Fruit fly (Drosophila melanogaster) whole organism, embryonic: ENCODE results near the gene Spn85F.

Experiments used
- Atf-2 ChIP-seq: fragments of 200-800 bp; sonication (Bioruptor generic); optimal IDR thresholded peaks from 2 replicates; lab custom pipeline; 2016; ENCODE audit warnings: missing biosample characterization, missing genetic modification characterization
- CG10366 ChIP-seq: fragments of 200-800 bp; sonication (Bioruptor generic); IDR thresholded peaks from 2 replicates; pipeline ENCODE4 v1.3.6; 2022; ENCODE audit warnings: missing biosample characterization, missing genetic modification characterization
- CG10431 ChIP-seq: fragments of 200-800 bp; sonication (Bioruptor generic); optimal IDR thresholded peaks from 3 replicates; lab custom pipeline; 2018; ENCODE audit warnings: missing biosample characterization, mild to moderate bottlenecking, missing genetic modification characterization
- CG11504 ChIP-seq: fragments of 200-800 bp; sonication (Bioruptor generic); optimal IDR thresholded peaks from 3 replicates; lab custom pipeline; 2019; ENCODE audit warnings: missing biosample characterization, mild to moderate bottlenecking, missing genetic modification characterization, moderate library complexity
- CG11695 ChIP-seq: fragments of 200-800 bp; sonication (Bioruptor generic); IDR thresholded peaks from 3 replicates; pipeline ENCODE4 v1.3.6; 2022; ENCODE audit warnings: missing biosample characterization, missing genetic modification characterization
- CG11696 ChIP-seq: fragments of 200-800 bp; sonication (Bioruptor generic); IDR thresholded peaks from 2 replicates; pipeline ENCODE4 v1.3.6; 2022; ENCODE audit warnings: missing biosample characterization, missing genetic modification characterization
- CG12659 ChIP-seq: fragments of 200-800 bp; sonication (Bioruptor generic); optimal IDR thresholded peaks from 3 replicates; lab custom pipeline; 2017; ENCODE audit warnings: mild to moderate bottlenecking, missing biosample characterization, missing genetic modification reagents, missing genetic modification characterization
- CG13624 ChIP-seq: fragments of 200-800 bp; sonication (Bioruptor generic); optimal IDR thresholded peaks from 2 replicates; lab custom pipeline; 2016; ENCODE audit warnings: missing biosample characterization, missing genetic modification characterization
- CG17385 ChIP-seq: fragments of 200-800 bp; sonication (Bioruptor generic); optimal IDR thresholded peaks from 3 replicates; lab custom pipeline; 2018; ENCODE audit warnings: missing biosample characterization, mild to moderate bottlenecking, missing genetic modification characterization
- CG1792 ChIP-seq: fragments of 200-800 bp; sonication (Bioruptor generic); optimal IDR thresholded peaks from 2 replicates; lab custom pipeline; 2016; ENCODE audit warnings: missing biosample characterization, missing genetic modification characterization
- CG18599 ChIP-seq: fragments of 200-800 bp; sonication (Bioruptor generic); optimal IDR thresholded peaks from 3 replicates; lab custom pipeline; 2017; ENCODE audit warnings: missing biosample characterization, missing genetic modification characterization, mild to moderate bottlenecking, moderate library complexity, missing genetic modification reagents
- CG2199 ChIP-seq: fragments of 200-800 bp; sonication (Bioruptor generic); IDR thresholded peaks from 3 replicates; pipeline ENCODE4 v1.3.6; 2022; ENCODE audit warnings: missing biosample characterization, missing genetic modification characterization
- CG2202 ChIP-seq: fragments of 200-800 bp; sonication (Bioruptor generic); optimal IDR thresholded peaks from 2 replicates; lab custom pipeline; 2018; ENCODE audit warnings: missing biosample characterization, mild to moderate bottlenecking, missing genetic modification characterization
- CG31224 ChIP-seq: fragments of 200-800 bp; sonication (Bioruptor generic); IDR thresholded peaks from 2 replicates; pipeline ENCODE4 v1.3.6; 2022; ENCODE audit warnings: missing biosample characterization, missing genetic modification characterization
- CG8089 ChIP-seq: fragments of 200-800 bp; sonication (Bioruptor generic); optimal IDR thresholded peaks from 3 replicates; lab custom pipeline; 2016; ENCODE audit warnings: missing biosample characterization, missing genetic modification characterization
- CHES-1-like ChIP-seq: fragments of 200-800 bp; sonication (Bioruptor generic); optimal IDR thresholded peaks from 2 replicates; lab custom pipeline; 2016; ENCODE audit warnings: missing biosample characterization, missing genetic modification characterization
- Dek ChIP-seq: fragments of 200-800 bp; sonication (Bioruptor generic); optimal IDR thresholded peaks from 3 replicates; lab custom pipeline; 2019; ENCODE audit warnings: missing biosample characterization, mild to moderate bottlenecking, missing genetic modification characterization, moderate library complexity
- Dfd ChIP-seq, 2 experiments: fragments of >200 bp; optimal IDR thresholded peaks; 2 replicates each; lab custom pipeline; 2017; ENCODE audit warnings: missing biosample characterization in 2 of 2, missing genetic modification characterization in 2 of 2
- Gug ChIP-seq: fragments of 200-800 bp; sonication (Bioruptor generic); IDR thresholded peaks from 4 replicates; pipeline ENCODE4 v1.3.6; 2022; ENCODE audit warnings: missing biosample characterization, missing genetic modification characterization
- HmgD ChIP-seq: fragments of 200-800 bp; sonication (Bioruptor generic); optimal IDR thresholded peaks from 3 replicates; lab custom pipeline; 2016; ENCODE audit warnings: missing biosample characterization, missing genetic modification characterization
- Stat92E ChIP-seq, 3 experiments: fragments of >200 bp in 2 of 3; fragments of 200-800 bp in 1 of 3; sonication (Bioruptor generic) in 1 of 3; optimal IDR thresholded peaks; 2 replicates each; lab custom pipeline; 2017 to 2019; ENCODE audit warnings: missing biosample characterization in 3 of 3, missing genetic modification characterization in 3 of 3, mild to moderate bottlenecking in 1 of 3, moderate library complexity in 1 of 3
- Trl ChIP-seq, 3 experiments: fragments of >200 bp in 2 of 3; fragments of 200-800 bp in 1 of 3; sonication (Bioruptor generic) in 1 of 3; optimal IDR thresholded peaks; 2 replicates in 1 of 3; 3 replicates in 2 of 3; lab custom pipeline; 2016 to 2017; ENCODE audit warnings: missing biosample characterization in 1 of 3, missing genetic modification characterization in 1 of 3
- Usf ChIP-seq: fragments of 200-800 bp; sonication (Bioruptor generic); optimal IDR thresholded peaks from 2 replicates; lab custom pipeline; 2017; ENCODE audit warnings: missing genotype, missing biosample characterization, missing genetic modification characterization
- ab ChIP-seq: fragments of 200-800 bp; sonication (Bioruptor generic); optimal IDR thresholded peaks from 2 replicates; lab custom pipeline; 2016; ENCODE audit warnings: missing biosample characterization, missing genetic modification characterization
- ap ChIP-seq: fragments of 200-800 bp; sonication (Bioruptor generic); IDR thresholded peaks from 2 replicates; pipeline ENCODE4 v1.3.6; 2022; ENCODE audit warnings: missing biosample characterization, missing genetic modification characterization
- az2 ChIP-seq: fragments of 200-800 bp; sonication (Bioruptor generic); optimal IDR thresholded peaks from 3 replicates; lab custom pipeline; 2016; ENCODE audit warnings: missing biosample characterization, missing genetic modification characterization
- crp ChIP-seq, 2 experiments: fragments of 200-800 bp; sonication (Bioruptor generic); optimal IDR thresholded peaks; 2 replicates in 1 of 2; 3 replicates in 1 of 2; lab custom pipeline; 2017; ENCODE audit warnings: missing biosample characterization in 2 of 2, missing genetic modification characterization in 2 of 2, mild to moderate bottlenecking in 1 of 2, moderate library complexity in 1 of 2
- dan ChIP-seq: fragments of 200-800 bp; sonication (Bioruptor generic); IDR thresholded peaks from 2 replicates; pipeline ENCODE4 v1.3.6; 2022; ENCODE audit warnings: missing biosample characterization, missing genetic modification characterization
- dysf ChIP-seq: fragments of 200-800 bp; sonication (Bioruptor generic); IDR thresholded peaks from 3 replicates; pipeline ENCODE4 v1.3.6; 2022; ENCODE audit warnings: missing biosample characterization, missing genetic modification characterization
- ems ChIP-seq: fragments of 200-800 bp; sonication (Bioruptor generic); optimal IDR thresholded peaks from 3 replicates; lab custom pipeline; 2016; ENCODE audit warnings: missing biosample characterization, missing genetic modification characterization
- esg ChIP-seq: fragments of 200-800 bp; sonication (Bioruptor generic); conservative IDR thresholded peaks from 2 replicates; pipeline ENCODE4 v1.3.6; 2022; ENCODE audit warnings: missing biosample characterization, missing genetic modification characterization
- ewg ChIP-seq: fragments of 200-800 bp; sonication (Bioruptor generic); optimal IDR thresholded peaks from 3 replicates; lab custom pipeline; 2017; ENCODE audit warnings: mild to moderate bottlenecking, missing biosample characterization, missing genetic modification reagents, missing genetic modification characterization
- fru ChIP-seq: fragments of >200 bp; optimal IDR thresholded peaks from 2 replicates; lab custom pipeline; 2017
- gce ChIP-seq: fragments of 200-800 bp; sonication (Bioruptor generic); IDR thresholded peaks from 3 replicates; pipeline ENCODE4 v1.3.6; 2022; ENCODE audit warnings: missing biosample characterization, missing genetic modification characterization
- hth ChIP-seq: fragments of >200 bp; optimal IDR thresholded peaks from 2 replicates; lab custom pipeline; 2017; ENCODE audit warnings: inconsistent platforms
- kay ChIP-seq: fragments of 200-800 bp; sonication (Bioruptor generic); optimal IDR thresholded peaks from 2 replicates; lab custom pipeline; 2016; ENCODE audit warnings: missing biosample characterization, missing genetic modification characterization
- lola ChIP-seq, 3 experiments: fragments of >200 bp in 2 of 3; fragments of 200-800 bp in 1 of 3; sonication (Bioruptor generic) in 1 of 3; optimal IDR thresholded peaks; 2 replicates each; lab custom pipeline; 2017 to 2019; ENCODE audit warnings: missing biosample characterization in 3 of 3, missing genetic modification characterization in 3 of 3, mild to moderate bottlenecking in 1 of 3, moderate library complexity in 1 of 3
- oc ChIP-seq: fragments of 200-800 bp; sonication (Bioruptor generic); optimal IDR thresholded peaks from 2 replicates; lab custom pipeline; 2018; ENCODE audit warnings: missing biosample characterization, mild to moderate bottlenecking, missing genetic modification characterization, moderate library complexity
- pan ChIP-seq, 4 experiments: fragments of >200 bp in 3 of 4; fragments of 200-800 bp in 1 of 4; sonication (Bioruptor generic) in 1 of 4; optimal IDR thresholded peaks in 3 of 4; IDR thresholded peaks in 1 of 4; 2 replicates each; pipeline versions ENCODE4 v1.3.6 to Lab custom; 2017 to 2022; ENCODE audit warnings: missing biosample characterization in 2 of 4, missing genetic modification characterization in 2 of 4, mixed read lengths in 1 of 4
- pfk ChIP-seq: fragments of 200-800 bp; sonication (Bioruptor generic); optimal IDR thresholded peaks from 2 replicates; lab custom pipeline; 2018; ENCODE audit warnings: missing biosample characterization, mild to moderate bottlenecking, missing genetic modification characterization, moderate library complexity
- phol ChIP-seq: fragments of 200-800 bp; sonication (Bioruptor generic); optimal IDR thresholded peaks from 3 replicates; lab custom pipeline; 2018; ENCODE audit warnings: missing biosample characterization, mild to moderate bottlenecking, missing genetic modification characterization, moderate library complexity
- psq ChIP-seq: fragments of 200-800 bp; sonication (Bioruptor generic); optimal IDR thresholded peaks from 2 replicates; lab custom pipeline; 2017; ENCODE audit warnings: missing biosample characterization, missing genetic modification characterization
- pum ChIP-seq: fragments of 200-800 bp; sonication (Bioruptor generic); optimal IDR thresholded peaks from 2 replicates; lab custom pipeline; 2016; ENCODE audit warnings: missing biosample characterization, missing genetic modification characterization
- repo ChIP-seq: fragments of 200-800 bp; sonication (Bioruptor generic); optimal IDR thresholded peaks from 2 replicates; lab custom pipeline; 2016; ENCODE audit warnings: missing biosample characterization, missing genetic modification characterization
- row ChIP-seq: fragments of 200-800 bp; sonication (Bioruptor generic); IDR thresholded peaks from 3 replicates; pipeline ENCODE4 v1.3.6; 2022; ENCODE audit warnings: missing biosample characterization, missing genetic modification characterization
- run ChIP-seq: fragments of 200-800 bp; sonication (Bioruptor generic); optimal IDR thresholded peaks from 3 replicates; lab custom pipeline; 2018; ENCODE audit warnings: missing biosample characterization, mild to moderate bottlenecking, missing genetic modification characterization
- sob ChIP-seq: fragments of 200-800 bp; sonication (Bioruptor generic); IDR thresholded peaks from 2 replicates; pipeline ENCODE4 v1.3.6; 2022; ENCODE audit warnings: missing biosample characterization, missing genetic modification characterization
- tup ChIP-seq: fragments of 200-800 bp; sonication (Bioruptor generic); optimal IDR thresholded peaks from 2 replicates; lab custom pipeline; 2016; ENCODE audit warnings: missing biosample characterization, mild to moderate bottlenecking, missing genetic modification characterization, moderate library complexity
- yki ChIP-seq: fragments of >200 bp; optimal IDR thresholded peaks from 3 replicates; lab custom pipeline; 2018

The Spn85F gene

dm6 chr3R:10024032-10024712, 27.2 kb downstream of the Spn85F start (continued):
- TF ChIP-seq az2 (peak; percentile 13), ap (GFP tag; lab: Robert Waterston, UW) (no peak), HmgD (GFP tag; lab: Kevin White, UChicago) (no peak), CG11695 (GFP tag; lab: Robert Waterston, UW) (peak; percentile 41; the same call in 1 of the 3 replicates), pan (optimal IDR thresholded peaks at IDR 0.05; lab: Kevin White, UChicago) (no peak), pan (GFP tag; optimal IDR thresholded peaks at IDR 0.05 in 1 of 2, IDR thresholded peaks at IDR 0.05 in 1 of 2) (peak in 1 of 2 experiments; percentile 54), phol (tag; lab: Kevin White, UChicago) (no peak), dan (GFP tag; lab: Robert Waterston, UW) (no peak), fru (lab: Kevin White, UChicago) (no peak), pfk (GFP tag; lab: Kevin White, UChicago) (no peak), repo (GFP tag; lab: Kevin White, UChicago) (peak; percentile 26), CG2199 (GFP tag; lab: Robert Waterston, UW) (no peak), run (peak; percentile 1), lola (GFP tag; optimal IDR thresholded peaks at IDR 0.05; lab: Kevin White, UChicago) (no peak), CG12659 (GFP tag; lab: Kevin White, UChicago) (peak; percentile 34), CG10431 (no peak), CG1792 (GFP tag; lab: Kevin White, UChicago) (peak; percentile 20), CG18599 (GFP tag; lab: Kevin White, UChicago) (peak; percentile 87), tup (GFP tag; lab: Kevin White, UChicago) (no peak), sob (GFP tag; lab: Robert Waterston, UW) (peak; percentile 67), dysf (GFP tag; lab: Robert Waterston, UW) (peak; percentile 53; the same call in 2 of the 3 replicates), oc (tag; lab: Kevin White, UChicago) (no peak), Dfd (GFP tag; optimal IDR thresholded peaks at IDR 0.05; lab: Kevin White, UChicago) (no peak), Usf (GFP tag; lab: Kevin White, UChicago) (no peak), yki (lab: Kevin White, UChicago) (no peak), kay (peak; percentile 24), CG8089 (GFP tag; lab: Kevin White, UChicago) (no peak), CG13624 (GFP tag; lab: Kevin White, UChicago) (peak; percentile 36), Atf-2 (no peak), gce (GFP tag; lab: Robert Waterston, UW) (0 out of 3 replicates have a peak, but pooled peaks have one; percentile 4), Dek (tag; lab: Kevin White, UChicago) (peak; percentile 40), Gug (0 out of 4 replicates have a peak, but pooled peaks have one; percentile 20), CG10366 (GFP tag; lab: Robert Waterston, UW) (0 out of 2 replicates have a peak, but pooled peaks have one; percentile 10), CG11696 (no peak), CG31224 (GFP tag; lab: Robert Waterston, UW) (0 out of 2 replicates have a peak, but pooled peaks have one; percentile 16), pum (GFP tag; lab: Kevin White, UChicago) (peak; percentile 5), hth (lab: Kevin White, UChicago) (no peak), Trl (optimal IDR thresholded peaks at IDR 0.05; lab: Kevin White, UChicago) (no peak), Trl (GFP tag; optimal IDR thresholded peaks at IDR 0.05; lab: Kevin White, UChicago) (peak; percentile 36), CHES-1-like (GFP tag; lab: Kevin White, UChicago) (no peak), crp (GFP tag; optimal IDR thresholded peaks at IDR 0.05; lab: Kevin White, UChicago) (no peak), CG11504 (tag; lab: Kevin White, UChicago) (no peak), ab (GFP tag; lab: Kevin White, UChicago) (no peak), psq (GFP tag; lab: Kevin White, UChicago) (no peak), CG17385 (GFP tag; lab: Kevin White, UChicago) (no peak), CG2202 (no peak), row (GFP tag; lab: Robert Waterston, UW) (peak; percentile 71), ewg (GFP tag; lab: Kevin White, UChicago) (no peak), ems (GFP tag; lab: Kevin White, UChicago) (no peak), Stat92E (GFP tag; optimal IDR thresholded peaks at IDR 0.05; lab: Kevin White, UChicago) (no peak), esg (GFP tag; lab: Robert Waterston, UW) (no peak)
